Fruit fly (Drosophila melanogaster): ENCODE data around the gene Dpm3.
A peak's percentile ranks its signal among the peaks of the same experiment; 100 is the strongest.

The Dpm3 gene

DNA sequence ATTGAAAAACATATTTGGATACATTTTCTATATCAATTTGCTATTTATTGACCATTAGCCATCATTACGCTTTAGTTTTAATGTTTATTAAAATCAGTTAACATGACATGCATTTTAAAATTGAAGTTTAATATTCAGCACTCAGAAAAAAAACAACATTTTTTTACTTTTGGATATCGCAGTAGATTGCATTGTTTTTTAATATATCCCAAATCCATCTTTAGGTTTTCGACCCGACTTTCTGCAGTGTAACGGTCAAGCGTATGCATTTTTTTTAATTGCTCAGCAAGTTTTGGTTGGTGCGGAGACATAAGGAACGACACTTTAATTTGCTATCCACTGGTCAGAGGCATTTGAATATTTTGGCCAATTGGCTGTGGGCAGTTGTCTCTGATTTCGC lies 9.9 kb upstream of the Dpm3 start:
- no peak for TF ChIP-seq noc (tag; optimal IDR thresholded peaks at IDR 0.05)

DNA sequence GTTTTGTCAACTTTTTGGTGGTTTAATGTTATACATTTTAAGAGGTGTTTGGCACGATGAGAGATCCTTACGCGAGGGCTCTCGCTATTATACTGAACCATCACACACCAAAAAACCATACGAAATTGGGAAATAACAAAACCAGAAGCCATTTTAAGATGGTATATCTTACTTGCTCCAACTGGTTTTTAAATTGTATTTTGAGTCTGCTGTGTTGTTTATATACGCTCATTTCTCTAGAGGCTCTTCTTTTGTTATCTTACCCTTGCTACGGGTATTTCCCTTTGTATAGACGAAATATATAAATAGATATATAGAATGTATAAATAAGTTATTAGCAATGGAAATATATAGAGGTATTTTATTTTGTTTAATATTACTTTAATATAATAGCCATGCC lies 4.0 kb upstream of the Dpm3 start, which contains the start of gene yellow-e2:
Gene yellow-e2 (minus strand): TSS at position 101 of the 400 bp plus-strand sequence.
- no peak for TF ChIP-seq noc (tag; optimal IDR thresholded peaks at IDR 0.05)

DNA sequence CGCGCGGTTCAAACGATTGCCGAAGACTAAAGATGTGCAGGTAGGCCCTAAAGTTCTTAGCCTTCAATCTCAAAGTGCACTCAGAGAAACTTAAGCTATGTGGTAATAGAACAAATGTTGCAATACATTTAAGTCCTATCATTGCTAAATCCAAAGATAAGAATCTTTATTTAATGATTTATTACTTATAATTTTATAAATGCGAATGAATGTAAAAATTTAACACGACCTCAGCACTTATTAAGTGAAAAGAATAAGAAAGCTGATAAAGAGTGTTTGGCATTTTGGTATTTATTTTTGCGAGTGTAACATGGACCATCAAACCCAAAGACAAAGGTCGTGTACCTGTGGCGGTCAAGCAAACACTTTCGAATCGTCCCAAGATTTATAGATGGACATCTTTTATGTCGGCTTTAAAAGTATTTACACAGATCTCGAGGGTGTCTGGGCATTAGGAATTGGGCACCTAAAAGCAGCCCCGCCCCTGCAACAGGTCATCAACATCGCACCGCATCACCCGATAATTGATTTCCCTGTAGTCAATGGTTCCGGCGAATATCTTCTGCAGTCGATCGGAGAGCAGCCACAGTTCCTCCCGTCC lies 2.1 kb upstream of the Dpm3 start, which contains the start of gene yellow-e3:
Gene yellow-e3 (minus strand): TSS at position 30 of the 601 bp plus-strand sequence.
- TF ChIP-seq noc (tag; optimal IDR thresholded peaks at IDR 0.05), result no peak

DNA sequence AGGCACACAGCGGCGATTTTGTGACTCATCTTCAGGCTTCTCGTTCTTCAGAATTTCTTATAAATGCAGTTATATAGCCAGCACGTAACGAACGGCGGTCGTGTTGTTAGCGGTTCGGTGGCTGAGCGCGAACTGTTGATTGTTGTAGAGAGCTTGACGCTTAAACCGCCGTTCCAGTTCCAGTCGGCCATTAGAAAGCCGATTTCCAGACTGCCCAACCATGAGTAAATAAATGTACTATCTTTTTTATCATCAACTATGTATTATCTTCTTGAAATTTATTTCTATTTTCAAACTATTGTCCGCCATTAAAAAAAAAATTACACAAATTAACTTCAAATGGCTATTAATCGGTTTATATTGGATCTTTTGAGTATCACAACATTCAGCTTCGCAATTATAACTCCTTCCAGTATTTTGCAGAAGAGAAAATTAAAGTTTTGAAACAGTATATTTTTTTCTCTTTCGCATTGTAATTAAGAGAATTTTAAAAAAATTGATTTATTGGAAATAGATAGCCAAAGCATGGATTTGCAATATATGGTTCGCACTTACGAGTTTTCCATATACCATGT lies 1.0 kb downstream of the Dpm3 start, which contains the start of gene GILT1:
Gene GILT1 (minus strand): TSS at position 141 of the 575 bp plus-strand sequence.
- no peak for TF ChIP-seq noc (tag; optimal IDR thresholded peaks at IDR 0.05)

DNA sequence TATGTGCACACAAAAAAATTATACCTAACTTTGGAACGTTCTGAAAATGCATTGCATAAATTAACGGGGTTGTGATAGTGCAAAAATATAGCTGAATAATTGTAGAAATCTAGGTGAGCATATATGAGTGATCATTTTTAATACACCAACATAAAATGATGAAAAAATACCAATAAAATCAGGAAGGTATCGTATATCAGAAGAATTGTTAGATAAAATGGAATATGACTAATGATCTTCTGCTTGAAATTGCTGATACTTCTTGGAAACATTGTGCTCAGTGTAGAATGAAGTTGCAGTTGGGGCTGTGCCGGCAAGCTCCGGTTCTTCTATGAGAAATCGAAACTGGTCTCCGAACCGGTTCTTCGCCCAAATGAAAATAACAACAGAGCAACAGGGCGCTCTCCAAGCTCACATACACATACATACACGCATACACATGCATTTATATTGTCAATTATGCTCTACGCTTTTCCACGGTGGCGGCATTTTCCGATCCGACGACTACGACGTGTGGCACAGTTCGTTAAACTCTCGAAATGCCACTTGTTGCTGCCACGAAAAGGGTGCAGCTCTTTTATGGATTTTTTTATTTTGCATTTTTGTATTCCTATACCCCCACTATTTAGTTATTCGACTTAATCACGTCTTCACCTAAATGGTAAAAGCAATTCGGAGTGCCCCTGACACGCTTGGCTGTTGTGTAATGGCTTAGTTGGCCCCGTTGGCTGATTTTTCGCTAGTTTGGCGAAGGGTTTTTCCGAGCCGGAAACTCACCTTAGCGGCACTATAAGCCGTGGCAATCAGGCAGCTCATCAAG lies 1.7 kb downstream of the Dpm3 start:
- peak; percentile 94 for TF ChIP-seq noc (tag; optimal IDR thresholded peaks at IDR 0.05)

DNA sequence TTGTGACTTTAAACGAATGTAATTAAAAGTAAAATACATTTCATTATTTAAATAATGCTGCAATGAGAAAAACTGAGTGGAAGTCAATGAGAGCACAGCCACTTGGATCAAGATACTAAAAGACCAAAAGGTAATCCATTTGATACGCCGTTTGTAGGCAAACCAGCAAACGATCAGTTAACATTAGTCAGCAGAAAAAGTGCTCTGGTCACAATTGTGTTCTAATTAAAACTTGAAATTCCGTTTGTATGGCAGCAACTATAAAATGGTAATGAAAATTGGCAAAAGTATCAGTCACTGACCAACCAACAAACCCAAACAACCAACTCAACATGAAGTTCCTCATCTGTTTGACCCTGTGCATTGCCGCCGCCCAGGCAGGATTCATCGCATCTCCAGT lies 5.3 kb downstream of the Dpm3 start, which contains the start of gene CG14377:
Gene CG14377 (plus strand): TSS at position 301 of the 400 bp plus-strand sequence.
- TF ChIP-seq noc (tag; optimal IDR thresholded peaks at IDR 0.05), result no peak

DNA sequence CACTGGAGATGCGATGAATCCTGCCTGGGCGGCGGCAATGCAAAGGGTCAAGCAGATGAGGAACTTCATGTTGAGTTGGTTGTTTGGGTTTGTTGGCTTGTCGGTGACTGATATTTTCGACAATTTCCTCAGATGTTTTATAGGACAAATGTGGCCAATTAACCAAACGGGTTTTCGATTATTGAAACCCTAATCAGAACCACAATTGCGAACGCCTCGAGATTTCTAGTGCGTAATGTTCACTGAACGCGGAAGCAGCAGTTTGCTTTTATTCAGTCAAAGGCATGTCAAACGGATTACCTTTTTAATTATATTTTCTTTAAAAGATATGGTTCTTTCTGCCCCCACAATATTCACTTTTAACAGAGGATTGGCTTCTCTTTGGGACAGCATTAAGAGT lies 5.8 kb downstream of the Dpm3 start, which contains the start of gene CG14374:
Gene CG14374 (minus strand): TSS at position 101 of the 400 bp plus-strand sequence.
- TF ChIP-seq noc (tag; optimal IDR thresholded peaks at IDR 0.05), result no peak

DNA sequence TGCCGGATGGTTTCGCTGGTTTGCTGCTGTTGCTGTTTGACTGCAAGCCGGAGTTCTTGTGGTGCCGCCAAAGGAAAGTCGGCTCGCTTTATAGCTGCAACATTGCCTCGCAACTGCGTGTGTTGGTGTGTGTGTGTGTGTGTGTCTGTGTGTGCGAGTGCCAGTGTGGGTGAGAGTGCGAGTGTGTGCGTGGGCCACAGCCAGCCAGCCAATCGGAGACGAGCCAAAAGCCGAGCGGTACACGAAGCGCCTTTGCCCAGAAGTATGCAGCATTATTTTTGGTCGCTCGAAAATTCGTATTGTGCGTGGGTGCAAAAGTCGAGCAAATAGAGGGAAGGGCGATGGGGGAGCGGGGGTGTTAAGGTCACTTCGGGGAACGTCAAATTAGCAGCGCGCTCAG lies 7.7 kb downstream of the Dpm3 start, which contains the start of gene CCHa2:
Gene CCHa2 (minus strand): TSS at position 65 of the 400 bp plus-strand sequence.
- TF ChIP-seq noc (tag; optimal IDR thresholded peaks at IDR 0.05), result no peak

DNA sequence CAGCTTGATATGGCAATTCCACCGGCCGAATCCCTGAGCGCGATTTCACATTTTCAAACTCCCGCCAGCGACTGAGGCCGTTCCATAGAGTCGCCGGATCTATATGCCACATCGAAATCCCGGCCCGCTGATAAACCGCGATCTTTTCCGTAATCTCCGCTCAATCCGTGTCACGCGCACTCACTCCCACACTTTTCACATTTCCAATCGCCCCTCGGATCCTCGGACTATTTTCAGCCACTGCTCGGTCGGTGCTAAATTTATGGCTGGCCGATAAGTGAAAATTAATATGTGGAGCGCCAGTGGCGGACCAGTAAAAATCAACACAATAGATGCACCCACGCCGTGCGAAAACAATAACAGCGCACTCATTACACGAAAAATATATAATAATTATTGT lies 9.8 kb downstream of the Dpm3 start:
- no peak for TF ChIP-seq noc (tag; optimal IDR thresholded peaks at IDR 0.05)

DNA sequence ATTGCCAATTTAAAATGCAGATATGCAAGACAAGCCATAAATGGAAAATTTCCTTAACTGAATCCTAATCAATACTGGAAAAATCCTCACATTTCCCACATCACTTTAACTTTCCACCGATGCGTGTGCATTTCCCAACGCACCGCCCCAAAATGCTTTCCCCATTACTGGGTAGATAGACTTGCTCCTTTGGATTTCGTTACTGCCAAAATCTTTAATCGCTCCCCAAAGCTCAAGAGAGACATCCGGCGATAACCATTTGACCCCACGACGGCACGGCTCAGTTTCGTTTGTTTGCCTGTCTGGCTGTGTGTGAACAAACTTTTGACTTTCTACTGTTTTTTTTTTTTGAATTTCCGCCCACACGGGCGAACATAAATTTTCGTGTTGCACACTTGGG lies 12.4 kb downstream of the Dpm3 start:
- no peak for TF ChIP-seq noc (tag; optimal IDR thresholded peaks at IDR 0.05)

DNA sequence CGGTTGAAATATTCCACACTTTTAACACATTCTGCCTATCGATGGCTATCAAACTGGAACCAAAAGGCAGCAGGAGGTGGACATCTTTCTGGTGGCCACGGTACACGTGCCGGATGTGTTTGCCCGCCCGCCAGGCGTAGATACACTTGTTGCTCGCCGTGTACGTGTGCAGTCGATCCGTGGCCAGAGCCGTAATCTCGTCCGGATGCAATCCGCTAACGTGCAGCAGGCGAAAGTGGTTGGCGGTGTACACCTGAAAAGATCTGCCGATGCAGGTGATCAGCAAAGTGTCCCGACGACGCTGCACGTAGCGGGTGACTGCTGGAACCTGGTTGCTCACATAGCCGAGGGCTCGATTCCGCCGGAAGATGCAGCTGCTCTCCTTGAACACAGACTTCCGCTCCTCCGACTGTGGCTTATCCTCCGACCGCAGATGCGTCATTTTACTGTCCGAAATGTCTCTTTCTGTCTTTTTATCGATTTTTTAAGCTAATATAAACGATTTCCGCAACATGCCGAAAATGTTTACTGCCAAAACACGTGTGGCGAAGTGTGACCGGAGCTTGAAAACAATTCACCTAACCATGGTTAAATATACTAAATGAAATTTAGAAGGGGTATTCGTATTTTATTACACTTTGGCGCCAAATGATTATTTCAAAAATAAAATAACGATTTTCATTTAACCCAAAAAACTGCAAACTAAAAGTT lies 14.5 kb downstream of the Dpm3 start, which contains the start of gene CG9799:
Gene CG9799 (minus strand): TSS at position 550 of the 711 bp plus-strand sequence.
- no peak for TF ChIP-seq noc (tag; optimal IDR thresholded peaks at IDR 0.05)

DNA sequence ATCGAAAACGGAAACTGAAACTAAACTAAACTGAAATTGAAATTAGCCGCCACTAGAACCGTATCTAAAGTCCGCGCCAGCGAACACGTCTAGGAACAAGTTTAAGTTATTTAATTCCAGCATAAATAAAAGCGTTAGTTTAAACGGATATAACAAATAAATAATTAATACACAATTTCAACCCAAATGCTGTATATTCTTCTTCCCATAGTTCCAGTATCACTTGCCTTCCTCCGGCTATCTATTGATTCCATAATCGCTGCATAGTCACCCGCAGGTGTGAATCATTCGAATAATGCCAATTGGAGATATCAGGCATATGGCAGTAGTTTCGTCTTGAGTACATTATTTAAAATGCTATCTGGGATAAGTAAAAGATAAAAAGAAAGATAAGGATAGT lies 17.7 kb downstream of the Dpm3 start:
- TF ChIP-seq noc (tag; optimal IDR thresholded peaks at IDR 0.05), result no peak

DNA sequence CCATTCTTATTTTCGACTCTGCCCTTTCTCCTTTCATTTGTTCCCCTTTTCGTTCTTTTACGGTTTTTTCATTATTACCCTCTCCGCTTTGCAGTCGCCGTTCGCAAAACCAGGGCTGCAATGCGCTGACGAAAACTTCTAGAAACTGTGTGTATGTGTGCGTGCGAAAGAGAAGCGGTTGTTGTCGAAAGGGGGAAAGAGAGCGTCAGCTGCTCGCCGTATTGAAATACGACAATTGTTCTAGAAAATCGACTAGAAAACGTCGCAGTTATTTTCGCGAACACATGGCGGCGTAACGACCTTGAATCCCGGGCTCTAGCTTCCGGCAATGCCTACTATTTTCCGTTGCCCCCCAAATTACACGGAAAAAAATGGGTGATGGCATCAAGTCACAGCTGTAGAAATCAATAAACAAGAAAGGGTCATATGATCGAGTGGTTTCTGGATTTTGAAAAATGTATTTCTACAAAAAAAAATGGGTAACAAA lies 20.2 kb downstream of the Dpm3 start:
- TF ChIP-seq noc (tag; optimal IDR thresholded peaks at IDR 0.05), result peak; percentile 1

DNA sequence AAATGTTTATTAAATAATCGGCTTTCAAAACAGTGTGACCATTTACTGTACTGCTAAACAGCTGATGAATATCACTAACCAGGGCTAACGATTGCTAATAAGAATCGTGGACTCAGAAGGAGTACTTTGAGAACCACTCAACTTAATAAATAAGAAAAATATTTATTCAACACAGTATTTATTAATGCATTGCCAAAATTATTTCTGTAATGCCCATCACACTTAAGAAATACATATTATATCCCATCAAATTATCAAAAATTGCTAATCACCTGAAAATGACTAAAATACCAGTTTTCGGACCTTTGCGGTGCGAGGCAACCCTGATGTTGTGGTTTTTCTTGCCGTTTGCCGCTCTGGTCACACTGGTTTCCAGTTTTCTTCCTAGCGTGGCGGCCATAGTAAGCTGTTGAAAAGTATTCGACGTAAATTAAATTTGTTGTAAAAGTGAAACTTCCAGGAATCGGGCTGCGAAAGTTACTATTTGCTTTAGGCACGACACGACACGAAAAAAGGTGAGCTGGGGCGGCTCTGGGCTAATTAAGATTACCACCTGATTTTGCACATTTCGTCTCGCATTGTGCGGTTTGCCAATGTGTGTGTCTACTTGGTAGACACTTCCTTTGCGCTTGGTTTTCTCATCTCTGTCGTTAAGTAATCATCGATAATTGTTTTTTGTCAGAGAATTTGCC lies 21.0 kb downstream of the Dpm3 start, which contains the start of the genes mRpS21 and Droj2:
Gene mRpS21 (minus strand): TSS at position 66 of the 692 bp plus-strand sequence.
Gene Droj2 (plus strand): TSS at position 363 of the 692 bp plus-strand sequence.
- TF ChIP-seq noc (tag; optimal IDR thresholded peaks at IDR 0.05), result peak; percentile 32

DNA sequence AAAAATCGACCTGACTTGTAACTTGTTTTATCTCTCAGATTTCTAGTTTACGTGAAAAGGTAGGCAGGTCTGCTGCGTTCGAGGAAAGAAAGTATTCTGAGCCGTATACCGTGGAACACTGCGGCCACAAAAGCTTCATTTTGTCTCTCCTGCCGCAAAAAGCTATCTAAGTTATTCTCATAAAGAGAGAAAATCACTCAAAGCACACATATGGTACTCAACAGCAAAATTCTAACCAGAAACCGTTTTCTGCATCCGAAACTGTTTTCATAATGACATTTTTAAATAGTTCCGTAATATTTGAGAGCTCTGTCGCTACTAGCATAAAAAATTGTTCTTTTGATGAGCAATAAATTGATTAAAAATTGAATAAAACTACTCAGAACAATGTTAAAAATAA lies 23.2 kb downstream of the Dpm3 start, which contains the start of the genes CG9813 and CG8870:
Gene CG9813 (minus strand): TSS at position 101 of the 400 bp plus-strand sequence.
Gene CG8870 (plus strand): TSS at position 168 of the 400 bp plus-strand sequence.
- TF ChIP-seq noc (tag; optimal IDR thresholded peaks at IDR 0.05), result no peak
